Fruit fly (Drosophila melanogaster) whole organism, prepupa: ENCODE results near the gene CG15445.

ENCODE experiments used
- Blimp-1 ChIP-seq: fragments of 200-800 bp; sonication (Bioruptor generic); optimal IDR thresholded peaks from 3 replicates; lab custom pipeline; 2017; ENCODE audit warnings: missing biosample characterization, missing genetic modification characterization, mild to moderate bottlenecking, moderate library complexity, missing genetic modification reagents
- CG10631 ChIP-seq: fragments of 200-800 bp; sonication (Bioruptor generic); optimal IDR thresholded peaks from 2 replicates; lab custom pipeline; 2016; ENCODE audit warnings: missing biosample characterization, missing genetic modification characterization
- CG11762 ChIP-seq: fragments of 200-800 bp; sonication (Bioruptor generic); optimal IDR thresholded peaks from 3 replicates; lab custom pipeline; 2016; ENCODE audit warnings: missing biosample characterization, missing genetic modification characterization; ENCODE audit not compliant: insufficient read depth
- CG1621 ChIP-seq: fragments of 200-800 bp; sonication (Bioruptor generic); optimal IDR thresholded peaks from 3 replicates; lab custom pipeline; 2018; ENCODE audit warnings: missing biosample characterization, mild to moderate bottlenecking, missing genetic modification characterization
- CG3032 ChIP-seq: fragments of 200-800 bp; optimal IDR thresholded peaks from 2 replicates; lab custom pipeline; 2019; ENCODE audit warnings: missing biosample characterization, mild to moderate bottlenecking, missing genetic modification characterization, moderate library complexity
- CG31627 ChIP-seq: fragments of 200-800 bp; sonication (Bioruptor generic); optimal IDR thresholded peaks from 3 replicates; lab custom pipeline; 2016; ENCODE audit warnings: missing biosample characterization, missing genetic modification characterization
- CG34406 ChIP-seq: fragments of 200-800 bp; sonication (Bioruptor generic); optimal IDR thresholded peaks from 3 replicates; lab custom pipeline; 2016; ENCODE audit warnings: missing biosample characterization, missing genetic modification characterization
- CG3919 ChIP-seq: fragments of 200-800 bp; sonication (Bioruptor generic); optimal IDR thresholded peaks from 3 replicates; lab custom pipeline; 2016; ENCODE audit warnings: missing biosample characterization, missing genetic modification characterization
- CG4318 ChIP-seq: fragments of 200-800 bp; sonication (Bioruptor generic); optimal IDR thresholded peaks from 3 replicates; lab custom pipeline; 2017; ENCODE audit warnings: missing biosample characterization, mild to moderate bottlenecking, missing genetic modification characterization
- CG6163 ChIP-seq: fragments of 200-800 bp; sonication (Bioruptor generic); IDR thresholded peaks from 3 replicates; pipeline ENCODE4 v1.3.6; 2022; ENCODE audit warnings: missing biosample characterization, missing genetic modification characterization
- CG6276 ChIP-seq: fragments of 200-800 bp; sonication (Bioruptor generic); optimal IDR thresholded peaks from 2 replicates; lab custom pipeline; 2017; ENCODE audit warnings: missing biosample characterization, mild to moderate bottlenecking, missing genetic modification characterization
- CG6792 ChIP-seq: fragments of 200-800 bp; sonication (Bioruptor generic); optimal IDR thresholded peaks from 3 replicates; lab custom pipeline; 2016; ENCODE audit warnings: missing biosample characterization, missing genetic modification characterization
- CG6808 ChIP-seq: fragments of 200-800 bp; sonication (Bioruptor generic); optimal IDR thresholded peaks from 3 replicates; lab custom pipeline; 2017; ENCODE audit warnings: missing biosample characterization, missing genetic modification characterization, mild to moderate bottlenecking, moderate library complexity, missing genetic modification reagents
- CG6854 ChIP-seq: fragments of 200-800 bp; sonication (Bioruptor generic); optimal IDR thresholded peaks from 2 replicates; lab custom pipeline; 2017; ENCODE audit warnings: missing biosample characterization, mild to moderate bottlenecking, missing genetic modification characterization
- CG7368 ChIP-seq: fragments of 200-800 bp; sonication (Bioruptor generic); optimal IDR thresholded peaks from 3 replicates; lab custom pipeline; 2016; ENCODE audit warnings: missing biosample characterization, missing genetic modification characterization
- CG8319 ChIP-seq: fragments of 200-800 bp; sonication (Bioruptor generic); optimal IDR thresholded peaks from 3 replicates; lab custom pipeline; 2016; ENCODE audit warnings: missing biosample characterization, missing genetic modification characterization
- CG8632 ChIP-seq: fragments of 200-800 bp; sonication (Bioruptor generic); optimal IDR thresholded peaks from 3 replicates; lab custom pipeline; 2016; ENCODE audit warnings: missing biosample characterization, missing genetic modification characterization
- CG9139 ChIP-seq: fragments of 200-800 bp; sonication (Bioruptor generic); optimal IDR thresholded peaks from 3 replicates; lab custom pipeline; 2017; ENCODE audit warnings: missing biosample characterization, mild to moderate bottlenecking, missing genetic modification characterization
- Eip75B ChIP-seq: fragments of 200-800 bp; sonication (Bioruptor generic); optimal IDR thresholded peaks from 3 replicates; lab custom pipeline; 2016; ENCODE audit warnings: missing biosample characterization, missing genetic modification characterization
- Ets21C ChIP-seq: fragments of 200-800 bp; sonication (Bioruptor generic); optimal IDR thresholded peaks from 3 replicates; lab custom pipeline; 2016; ENCODE audit warnings: missing biosample characterization, missing genetic modification characterization
- Gug ChIP-seq: fragments of 200-800 bp; sonication (Bioruptor generic); IDR thresholded peaks from 2 replicates; pipeline ENCODE4 v1.3.6; 2022; ENCODE audit warnings: missing biosample characterization, missing genetic modification characterization
- Hr38 ChIP-seq: sonication (Bioruptor generic); optimal IDR thresholded peaks from 2 replicates; lab custom pipeline; 2016; ENCODE audit warnings: missing biosample characterization, missing genetic modification characterization
- Hr4 ChIP-seq: fragments of 200-800 bp; sonication (Bioruptor generic); optimal IDR thresholded peaks from 3 replicates; lab custom pipeline; 2016; ENCODE audit warnings: missing biosample characterization, missing genetic modification characterization
- Lpt ChIP-seq: fragments of 200-800 bp; sonication (Bioruptor generic); optimal IDR thresholded peaks from 3 replicates; lab custom pipeline; 2016; ENCODE audit warnings: missing biosample characterization, missing genetic modification characterization
- Met ChIP-seq: fragments of 200-800 bp; sonication (Bioruptor generic); optimal IDR thresholded peaks from 3 replicates; lab custom pipeline; 2016; ENCODE audit warnings: missing biosample characterization, missing genetic modification characterization
- OdsH ChIP-seq: fragments of 200-800 bp; sonication (Bioruptor generic); optimal IDR thresholded peaks from 3 replicates; lab custom pipeline; 2016; ENCODE audit warnings: missing biosample characterization, missing genetic modification characterization
- Smox ChIP-seq: fragments of 200-800 bp; sonication (Bioruptor generic); optimal IDR thresholded peaks from 3 replicates; lab custom pipeline; 2016; ENCODE audit warnings: missing biosample characterization, missing genetic modification characterization
- Sox102F ChIP-seq: fragments of 200-800 bp; sonication (Bioruptor generic); optimal IDR thresholded peaks from 2 replicates; lab custom pipeline; 2016; ENCODE audit warnings: missing biosample characterization, mild to moderate bottlenecking, missing genetic modification characterization
- Sox14 ChIP-seq: fragments of 200-800 bp; sonication (Bioruptor generic); optimal IDR thresholded peaks from 3 replicates; lab custom pipeline; 2016; ENCODE audit warnings: missing biosample characterization, missing genetic modification characterization
- achi ChIP-seq: fragments of 200-800 bp; sonication (Bioruptor generic); optimal IDR thresholded peaks from 3 replicates; lab custom pipeline; 2016; ENCODE audit warnings: missing biosample characterization, missing genetic modification characterization
- cyc ChIP-seq: fragments of 200-800 bp; sonication (Bioruptor generic); optimal IDR thresholded peaks from 3 replicates; lab custom pipeline; 2016; ENCODE audit warnings: missing biosample characterization, missing genetic modification characterization
- dac ChIP-seq: fragments of 200-800 bp; sonication (Bioruptor generic); optimal IDR thresholded peaks from 2 replicates; lab custom pipeline; 2017; ENCODE audit warnings: missing biosample characterization, mild to moderate bottlenecking, missing genetic modification characterization
- eg ChIP-seq: fragments of 200-800 bp; sonication (Bioruptor generic); IDR thresholded peaks from 3 replicates; pipeline ENCODE4 v1.3.6; 2022; ENCODE audit warnings: missing biosample characterization, missing genetic modification characterization
- esn ChIP-seq: fragments of 200-800 bp; sonication (Bioruptor generic); optimal IDR thresholded peaks from 2 replicates; lab custom pipeline; 2016; ENCODE audit warnings: missing biosample characterization, mild to moderate bottlenecking, missing genetic modification characterization, moderate library complexity
- fd59A ChIP-seq: fragments of 200-800 bp; sonication (Bioruptor generic); optimal IDR thresholded peaks from 2 replicates; lab custom pipeline; 2017; ENCODE audit warnings: missing biosample characterization, mild to moderate bottlenecking, missing genetic modification characterization, missing genetic modification reagents
- fd85E ChIP-seq: fragments of 200-800 bp; sonication (Bioruptor generic); optimal IDR thresholded peaks from 3 replicates; lab custom pipeline; 2016; ENCODE audit warnings: missing biosample characterization, missing genetic modification characterization
- lz ChIP-seq: fragments of 200-800 bp; sonication (Bioruptor generic); optimal IDR thresholded peaks from 3 replicates; lab custom pipeline; 2016; ENCODE audit warnings: missing biosample characterization, missing genetic modification characterization
- net ChIP-seq: fragments of 200-800 bp; sonication (Bioruptor generic); optimal IDR thresholded peaks from 3 replicates; lab custom pipeline; 2016; ENCODE audit warnings: missing biosample characterization, missing genetic modification characterization
- pdm3 ChIP-seq: fragments of 200-800 bp; sonication (Bioruptor generic); optimal IDR thresholded peaks from 3 replicates; lab custom pipeline; 2016; ENCODE audit warnings: missing biosample characterization, missing genetic modification characterization
- salr ChIP-seq, 2 experiments: fragments of 200-800 bp; sonication (Bioruptor generic); optimal IDR thresholded peaks; 3 replicates each; lab custom pipeline; 2016 to 2018; ENCODE audit warnings: missing biosample characterization in 2 of 2, missing genetic modification characterization in 2 of 2, mild to moderate bottlenecking in 1 of 2
- spab ChIP-seq: fragments of 200-800 bp; sonication (Bioruptor generic); optimal IDR thresholded peaks from 2 replicates; lab custom pipeline; 2017; ENCODE audit warnings: missing biosample characterization, mild to moderate bottlenecking, missing genetic modification characterization, missing genetic modification reagents
- ss ChIP-seq, 2 experiments: fragments of 200-800 bp; sonication (Bioruptor generic); optimal IDR thresholded peaks; 2 replicates in 1 of 2; 3 replicates in 1 of 2; lab custom pipeline; 2017 to 2018; ENCODE audit warnings: mild to moderate bottlenecking in 2 of 2, missing biosample characterization in 2 of 2, missing genetic modification characterization in 2 of 2, moderate library complexity in 1 of 2
- svp ChIP-seq: fragments of 200-800 bp; sonication (Bioruptor generic); peaks from one replicate; lab custom pipeline; 2016; ENCODE audit warnings: missing biosample characterization, missing genetic modification characterization

Gene CG15445

DNA sequence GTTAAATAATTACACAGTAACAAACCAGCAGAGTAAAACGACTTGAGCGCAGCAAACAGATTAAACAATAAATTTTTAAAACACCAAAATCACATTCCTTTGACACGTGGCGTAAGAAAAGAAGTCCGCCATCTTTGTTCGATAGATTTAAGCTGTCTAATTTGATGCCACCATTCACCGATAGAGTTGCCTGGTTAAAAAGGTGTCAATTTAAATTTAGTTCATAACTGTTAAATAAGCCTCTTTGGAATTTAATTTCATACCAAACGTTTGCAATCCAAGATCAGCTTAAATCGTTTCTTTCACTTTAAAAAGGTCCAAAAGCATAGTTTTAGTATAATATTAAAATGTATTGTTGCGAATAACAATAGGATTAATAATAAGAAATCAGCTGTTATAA is 14.9 kb upstream of the CG15445 start, which contains the start of gene CG15446:
Gene CG15446 (minus strand): TSS at position 101 of the 400 bp plus-strand sequence.
- no peak for TF ChIP-seq CG6854 (GFP tag; lab: Kevin White, UChicago)
- TF ChIP-seq CG6808 (GFP tag; lab: Kevin White, UChicago) = no peak

DNA sequence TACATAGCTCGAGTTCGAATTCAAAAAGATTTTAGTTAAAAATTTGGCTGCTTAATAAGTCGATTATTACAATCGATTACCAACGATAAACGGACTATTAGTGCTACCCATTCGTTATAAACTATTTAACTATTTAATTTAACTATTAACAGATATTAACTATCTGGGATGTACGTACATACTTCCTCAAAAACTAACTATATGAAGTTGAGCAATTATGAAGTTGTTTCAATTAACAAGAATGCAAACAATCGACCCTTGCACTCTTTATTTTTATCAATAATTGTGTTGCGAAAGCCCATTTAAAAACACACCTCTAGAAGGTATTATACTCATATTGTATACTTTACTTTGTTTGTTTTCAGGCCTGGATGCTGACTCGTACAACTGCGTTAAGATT is 10.7 kb upstream of the CG15445 start, which contains the start of gene CG1503:
Gene CG1503 (minus strand): TSS at position 101 of the 400 bp plus-strand sequence.
- no peak for TF ChIP-seq Eip75B (GFP tag; lab: Kevin White, UChicago)
- TF ChIP-seq CG6276 = no peak
- no peak for TF ChIP-seq net (GFP tag; lab: Kevin White, UChicago)
- TF ChIP-seq Met = no peak
- TF ChIP-seq CG34406 (GFP tag; lab: Kevin White, UChicago) = no peak
- TF ChIP-seq CG6792 (GFP tag; lab: Kevin White, UChicago) = no peak
- no peak for TF ChIP-seq lz (GFP tag; lab: Kevin White, UChicago)
- no peak for TF ChIP-seq cyc (GFP tag; lab: Kevin White, UChicago)
- TF ChIP-seq CG3032 = no peak
- TF ChIP-seq CG6163 (GFP tag; lab: Robert Waterston, UW) = no peak
- TF ChIP-seq spab (GFP tag; lab: Kevin White, UChicago) = no peak
- TF ChIP-seq Blimp-1 (GFP tag; lab: Kevin White, UChicago) = no peak
- no peak for TF ChIP-seq CG7368
- TF ChIP-seq CG3919 (GFP tag; lab: Kevin White, UChicago) = no peak
- TF ChIP-seq dac (GFP tag; lab: Kevin White, UChicago) = no peak

DNA sequence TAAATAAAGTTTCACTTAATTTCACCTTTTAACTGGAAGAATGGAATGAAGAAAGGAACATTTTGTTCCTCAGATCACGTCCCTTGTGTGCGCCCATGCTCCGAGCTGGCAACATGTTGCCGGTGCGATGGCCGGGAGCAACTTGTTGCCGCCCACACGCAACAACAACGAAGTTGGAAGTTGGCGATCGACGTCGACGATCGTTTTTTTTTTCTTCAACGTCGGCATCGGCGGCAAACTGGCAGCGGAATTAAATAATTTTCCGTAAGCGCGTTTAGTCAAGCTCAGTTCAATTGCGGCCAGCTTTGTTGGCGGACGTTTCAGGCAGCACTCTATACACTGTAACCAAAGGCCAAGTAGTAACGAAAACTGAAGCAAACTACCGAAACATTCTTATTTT is 6.5 kb downstream of the CG15445 start, which contains the start of gene ldd:
Gene ldd (plus strand): TSS at position 136 of the 400 bp plus-strand sequence.
- TF ChIP-seq eg (GFP tag; lab: Robert Waterston, UW) = 0 out of 3 replicates have a peak, but pooled peaks have one; percentile 19
- TF ChIP-seq CG1621 = peak; percentile 77
- no peak for TF ChIP-seq Lpt (GFP tag; lab: Kevin White, UChicago)

DNA sequence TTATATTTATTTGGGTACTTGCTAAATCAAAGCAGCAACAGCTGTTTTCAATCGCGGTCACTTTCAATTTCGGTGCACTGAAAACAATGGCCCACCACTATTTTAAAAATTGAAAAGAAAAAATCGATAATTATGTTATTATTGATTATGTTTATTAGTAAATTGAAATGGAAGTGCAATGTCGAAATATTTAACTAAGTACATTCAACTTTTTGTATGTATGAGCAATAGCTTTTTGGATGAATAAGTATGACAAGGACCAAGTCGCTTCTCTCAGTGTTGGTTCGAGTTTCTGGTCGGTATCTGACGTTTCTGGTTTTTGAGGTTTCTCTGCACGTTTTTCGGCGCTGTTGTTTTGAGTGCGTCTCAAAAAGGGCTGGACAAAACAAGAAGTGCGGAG is 7.2 kb downstream of the CG15445 start:
- TF ChIP-seq CG3032 (peak; percentile 74), Hr4 (GFP tag; lab: Kevin White, UChicago) (peak; percentile 60), pdm3 (GFP tag; lab: Kevin White, UChicago) (peak; percentile 83), salr (GFP tag; optimal IDR thresholded peaks at IDR 0.05; lab: Kevin White, UChicago) (peak; percentile 1 to 23), OdsH (peak; percentile 86), ss (GFP tag; optimal IDR thresholded peaks at IDR 0.05; lab: Kevin White, UChicago) (peak; percentile 22 to 72), CG10631 (GFP tag; lab: Kevin White, UChicago) (peak; percentile 77), Sox102F (GFP tag; lab: Kevin White, UChicago) (peak; percentile 86), CG4318 (GFP tag; lab: Kevin White, UChicago) (peak; percentile 35), CG3919 (GFP tag; lab: Kevin White, UChicago) (peak; percentile 82), fd59A (GFP tag; lab: Kevin White, UChicago) (peak; percentile 64), CG6792 (GFP tag; lab: Kevin White, UChicago) (peak; percentile 88), CG34406 (GFP tag; lab: Kevin White, UChicago) (peak; percentile 85), CG6808 (GFP tag; lab: Kevin White, UChicago) (peak; percentile 61), svp (GFP tag; lab: Kevin White, UChicago) (peak; percentile 94), Ets21C (GFP tag; lab: Kevin White, UChicago) (peak; percentile 74), dac (GFP tag; lab: Kevin White, UChicago) (peak; percentile 39), net (GFP tag; lab: Kevin White, UChicago) (peak; percentile 80), esn (peak; percentile 91), Eip75B (GFP tag; lab: Kevin White, UChicago) (peak; percentile 81), CG8319 (GFP tag; lab: Kevin White, UChicago) (peak; percentile 76), CG31627 (GFP tag; lab: Kevin White, UChicago) (peak; percentile 83), Gug (GFP tag; lab: Robert Waterston, UW) (peak; percentile 52), Met (peak; percentile 86), CG9139 (GFP tag; lab: Kevin White, UChicago) (no peak), Smox (GFP tag; lab: Kevin White, UChicago) (peak; percentile 86), CG11762 (GFP tag; lab: Kevin White, UChicago) (peak; percentile 72), Sox14 (GFP tag; lab: Kevin White, UChicago) (peak; percentile 72), achi (peak; percentile 82), Blimp-1 (GFP tag; lab: Kevin White, UChicago) (peak; percentile 95), Hr38 (GFP tag; lab: Kevin White, UChicago) (no peak), eg (GFP tag; lab: Robert Waterston, UW) (peak; percentile 80), CG6276 (peak; percentile 66), spab (GFP tag; lab: Kevin White, UChicago) (peak; percentile 48), fd85E (peak; percentile 54), CG8632 (GFP tag; lab: Kevin White, UChicago) (peak; percentile 87)
